Worm (Caenorhabditis elegans): ENCODE data around the gene C16C8.18.
A peak's percentile ranks its signal among the peaks of the same experiment; 100 is the strongest.

Gene C16C8.18

ce11 chrII:3429400-3429799 is at the start of gene C16C8.18:
Gene C16C8.18 (plus strand): TSS chrII:3429700.
- TF ChIP-seq zag-1 (tag; optimal IDR thresholded peaks at IDR 0.05): no peak
- TF ChIP-seq elt-3 (tag; optimal IDR thresholded peaks at IDR 0.05): no peak
- peak; percentile 27 for TF ChIP-seq unc-55 (GFP tag; optimal IDR thresholded peaks at IDR 0.05)

ce11 chrII:3381510-3381909 is 48.0 kb upstream of the C16C8.18 start, which contains the start of gene T06D4.1:
Gene T06D4.1 (plus strand): TSS chrII:3381830.
- TF ChIP-seq zag-1 (tag; optimal IDR thresholded peaks at IDR 0.05): no peak
- TF ChIP-seq sem-4 (tag; optimal IDR thresholded peaks at IDR 0.05): no peak
- TF ChIP-seq ZK546.5 (tag; optimal IDR thresholded peaks at IDR 0.05): no peak
- no peak for TF ChIP-seq nhr-23 (tag; optimal IDR thresholded peaks at IDR 0.05)

ce11 chrII:3383116-3383515 is 46.4 kb upstream of the C16C8.18 start:
- TF ChIP-seq C34F6.9 (tag; optimal IDR thresholded peaks at IDR 0.05) (no peak), zag-1 (tag; optimal IDR thresholded peaks at IDR 0.05) (no peak), gmeb-1 (tag; optimal IDR thresholded peaks at IDR 0.05) (no peak)

ce11 chrII:3385736-3386135 is 43.8 kb upstream of the C16C8.18 start, which contains the start of gene T06D4.2:
Gene T06D4.2 (minus strand): TSS chrII:3385905.
- TF ChIP-seq elt-1 (tag; optimal IDR thresholded peaks at IDR 0.05) (no peak), gmeb-1 (tag; optimal IDR thresholded peaks at IDR 0.05) (no peak), nhr-129 (tag; optimal IDR thresholded peaks at IDR 0.05) (no peak), peb-1 (tag; optimal IDR thresholded peaks at IDR 0.05) (no peak), nhr-23 (tag; optimal IDR thresholded peaks at IDR 0.05) (no peak)

ce11 chrII:3387503-3387902 is 42.0 kb upstream of the C16C8.18 start, which contains the start of gene T06D4.6:
Gene T06D4.6 (minus strand): TSS chrII:3387603.
- TF ChIP-seq nhr-11 (tag; optimal IDR thresholded peaks at IDR 0.05) (no peak), ztf-4 (tag; optimal IDR thresholded peaks at IDR 0.05) (no peak), sem-4 (tag; optimal IDR thresholded peaks at IDR 0.05) (no peak), mab-5 (tag; optimal IDR thresholded peaks at IDR 0.05) (no peak), elt-1 (tag; optimal IDR thresholded peaks at IDR 0.05) (no peak)

DNA sequence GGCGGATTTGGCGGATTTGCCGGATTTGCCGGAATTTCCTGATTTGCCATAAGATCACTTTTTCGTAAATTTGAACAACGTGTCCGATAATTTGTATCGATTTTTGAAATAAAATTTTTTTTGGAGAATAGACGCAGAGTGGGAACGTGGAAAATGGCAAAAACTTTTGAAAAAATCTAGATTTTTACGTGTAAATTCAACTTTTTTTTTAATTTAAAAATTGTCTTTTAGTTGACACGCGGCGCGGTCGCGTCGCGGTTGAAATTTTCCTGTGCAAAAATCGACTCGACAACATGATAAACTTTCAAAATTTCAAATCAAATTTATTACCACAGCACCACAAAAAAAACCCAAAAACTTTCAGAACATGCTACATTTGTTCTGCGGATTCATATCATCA is 34.0 kb upstream of the C16C8.18 start, which contains the start of gene nep-20:
Gene nep-20, minus strand, starts transcription at position 101 of the 400 bp plus-strand sequence.
- TF ChIP-seq ztf-11 (tag; optimal IDR thresholded peaks at IDR 0.05) (no peak), ceh-16 (tag; optimal IDR thresholded peaks at IDR 0.05) (no peak), elt-1 (tag; optimal IDR thresholded peaks at IDR 0.05) (no peak), nhr-11 (tag; optimal IDR thresholded peaks at IDR 0.05) (no peak), peb-1 (tag; optimal IDR thresholded peaks at IDR 0.05) (no peak), nhr-129 (tag; optimal IDR thresholded peaks at IDR 0.05) (no peak), snpc-4 (tag; optimal IDR thresholded peaks at IDR 0.05) (no peak), nhr-23 (tag; optimal IDR thresholded peaks at IDR 0.05) (no peak), aly-2 (tag; optimal IDR thresholded peaks at IDR 0.05) (no peak), nhr-10 (tag; optimal IDR thresholded peaks at IDR 0.05) (no peak), lin-11 (tag; optimal IDR thresholded peaks at IDR 0.05) (no peak), F13H6.1 (tag; optimal IDR thresholded peaks at IDR 0.05) (no peak), sma-3 (GFP tag; optimal IDR thresholded peaks at IDR 0.05) (no peak), zag-1 (tag; optimal IDR thresholded peaks at IDR 0.05) (no peak), egl-27 (tag; optimal IDR thresholded peaks at IDR 0.05) (no peak), unc-55 (GFP tag; optimal IDR thresholded peaks at IDR 0.05) (no peak), ztf-4 (tag; optimal IDR thresholded peaks at IDR 0.05) (no peak), sem-4 (tag; optimal IDR thresholded peaks at IDR 0.05) (no peak)

- TF ChIP-seq nhr-23 (tag; optimal IDR thresholded peaks at IDR 0.05) (no peak), zag-1 (tag; optimal IDR thresholded peaks at IDR 0.05) (no peak), egl-27 (tag; optimal IDR thresholded peaks at IDR 0.05) (no peak), ama-1 (optimal IDR thresholded peaks at IDR 0.05) (no peak), snpc-4 (tag; optimal IDR thresholded peaks at IDR 0.05) (no peak), mab-5 (tag; optimal IDR thresholded peaks at IDR 0.05) (no peak), peb-1 (tag; optimal IDR thresholded peaks at IDR 0.05) (no peak), nhr-77 (tag; optimal IDR thresholded peaks at IDR 0.05) (no peak), ZK546.5 (tag; optimal IDR thresholded peaks at IDR 0.05) (no peak), sem-4 (tag; optimal IDR thresholded peaks at IDR 0.05) (no peak), lin-13 (GFP tag; optimal IDR thresholded peaks at IDR 0.05) (no peak), mbf-1 (tag; optimal IDR thresholded peaks at IDR 0.05) (no peak), lin-39 (tag; optimal IDR thresholded peaks at IDR 0.05) (no peak), blmp-1 (tag; optimal IDR thresholded peaks at IDR 0.05; ENCODE audit: insufficient read depth) (no peak), alr-1 (tag; optimal IDR thresholded peaks at IDR 0.05) (no peak), nhr-237 (tag; optimal IDR thresholded peaks at IDR 0.05) (no peak), elt-3 (tag; optimal IDR thresholded peaks at IDR 0.05) (no peak)
Observed at ce11 chrII:3399212-3399611, 30.3 kb upstream of the C16C8.18 start, which contains the start of gene nep-9. Gene nep-9 (minus strand): TSS chrII:3399312.

Data from whole organism, L2 larva.